Worm (Caenorhabditis elegans) whole organism, L4 larva: Measurements from ENCODE around the gene F36D4.5.

Source experiments
- F26F4.8 ChIP-seq: fragments of 200-800 bp; sonication (Bioruptor generic); conservative IDR thresholded peaks from 2 replicates; pipeline ENCODE4 v1.3.6; 2022; ENCODE audit warnings: missing genetic modification characterization, missing compliant biosample characterization
- aha-1 ChIP-seq: fragments of 150-350 bp; peaks from one replicate; lab custom pipeline; 2014; ENCODE audit warnings: missing biosample characterization, missing genetic modification characterization
- ceh-20 ChIP-seq: fragments of 200-800 bp; sonication (Bioruptor generic); IDR thresholded peaks from 2 replicates; pipeline ENCODE4 v1.3.6; 2022; ENCODE audit warnings: missing genetic modification reagents, missing genetic modification characterization, missing compliant biosample characterization
- ceh-82 ChIP-seq: sonication (generic microtip); optimal IDR thresholded peaks from 2 replicates; lab custom pipeline; 2017; ENCODE audit warnings: missing biosample characterization, missing genetic modification characterization
- ces-1 ChIP-seq: fragments of 150-350 bp; sonication (generic microtip); optimal IDR thresholded peaks from 4 replicates; lab custom pipeline; 2014; ENCODE audit warnings: missing biosample characterization, missing genetic modification reagents, missing genetic modification characterization
- cey-2 ChIP-seq: sonication (generic microtip); optimal IDR thresholded peaks from 3 replicates; lab custom pipeline; 2017; ENCODE audit warnings: missing genetic modification characterization, mild to moderate bottlenecking, missing compliant biosample characterization, antibody characterized with exemption, borderline replicate concordance; ENCODE audit not compliant: insufficient read depth
- daf-12 ChIP-seq: fragments of 150-350 bp; optimal IDR thresholded peaks from 2 replicates; lab custom pipeline; 2014; ENCODE audit warnings: missing biosample characterization, missing genetic modification reagents, missing genetic modification characterization
- daf-16 ChIP-seq, 3 experiments: sonication (generic microtip); optimal IDR thresholded peaks; 2 replicates each; lab custom pipeline; 2016 to 2017; ENCODE audit warnings: missing genetic modification characterization in 3 of 3, missing genetic modification reagents in 3 of 3, mild to moderate bottlenecking in 2 of 3, missing compliant biosample characterization in 2 of 3, missing biosample characterization in 1 of 3, moderate library complexity in 1 of 3
- dmd-6 ChIP-seq: fragments of 200-800 bp; sonication (Bioruptor generic); IDR thresholded peaks from 2 replicates; pipeline ENCODE4 v1.3.6; 2022; ENCODE audit warnings: missing genetic modification reagents, missing genetic modification characterization, missing compliant biosample characterization
- duxl-1 ChIP-seq: sonication (generic microtip); optimal IDR thresholded peaks from 2 replicates; lab custom pipeline; 2016; ENCODE audit warnings: mild to moderate bottlenecking, missing genetic modification characterization, moderate library complexity, missing compliant biosample characterization; ENCODE audit not compliant: poor library complexity
- dve-1 ChIP-seq: sonication (generic microtip); optimal IDR thresholded peaks from 2 replicates; lab custom pipeline; 2017; ENCODE audit warnings: antibody characterized with exemption, mild to moderate bottlenecking, missing genetic modification characterization, missing compliant biosample characterization; ENCODE audit not compliant: insufficient read depth
- egl-27 ChIP-seq: sonication (generic microtip); optimal IDR thresholded peaks from 3 replicates; lab custom pipeline; 2017; ENCODE audit warnings: missing biosample characterization, missing genetic modification reagents, missing genetic modification characterization
- hlh-11 ChIP-seq: fragments of 200-800 bp; sonication (Bioruptor generic); optimal IDR thresholded peaks from 2 replicates; lab custom pipeline; 2018; ENCODE audit warnings: mild to moderate bottlenecking, missing genetic modification characterization, missing compliant biosample characterization
- hlh-30 ChIP-seq: sonication (generic microtip); optimal IDR thresholded peaks from 2 replicates; lab custom pipeline; 2017; ENCODE audit warnings: antibody characterized with exemption, mild to moderate bottlenecking, missing genetic modification characterization, missing compliant biosample characterization; ENCODE audit not compliant: insufficient read depth
- hmg-1.1 ChIP-seq: fragments of 200-800 bp; sonication (Bioruptor generic); IDR thresholded peaks from 2 replicates; pipeline ENCODE4 v1.3.6; 2022; ENCODE audit warnings: missing genetic modification reagents, missing genetic modification characterization, missing compliant biosample characterization
- lin-15B ChIP-seq: fragments of 150-350 bp; sonication (generic microtip); optimal IDR thresholded peaks from 3 replicates; lab custom pipeline; 2014; ENCODE audit warnings: missing biosample characterization, missing genetic modification characterization
- mdl-1 ChIP-seq, 2 experiments: fragments of 150-350 bp in 1 of 2; sonication (generic microtip) in 1 of 2; optimal IDR thresholded peaks; 2 replicates each; lab custom pipeline; 2014 to 2017; ENCODE audit warnings: missing biosample characterization in 2 of 2, missing genetic modification characterization in 2 of 2
- mep-1 ChIP-seq: fragments of 150-350 bp; sonication (generic microtip); optimal IDR thresholded peaks from 3 replicates; lab custom pipeline; 2014; ENCODE audit warnings: missing biosample characterization, missing genetic modification characterization
- mes-2 ChIP-seq: sonication (generic microtip); optimal IDR thresholded peaks from 2 replicates; lab custom pipeline; 2016; ENCODE audit warnings: missing genotype, mild to moderate bottlenecking, missing genetic modification characterization, missing compliant biosample characterization; ENCODE audit not compliant: poor library complexity, severe bottlenecking
- mxl-3 ChIP-seq: fragments of 200-800 bp; sonication (Bioruptor generic); optimal IDR thresholded peaks from 2 replicates; lab custom pipeline; 2018; ENCODE audit warnings: mild to moderate bottlenecking, missing genetic modification characterization, missing compliant biosample characterization
- nhr-10 ChIP-seq: fragments of 150-350 bp; optimal IDR thresholded peaks from 2 replicates; lab custom pipeline; 2014; ENCODE audit warnings: missing biosample characterization, missing genetic modification characterization
- nhr-102 ChIP-seq: sonication (generic microtip); optimal IDR thresholded peaks from 2 replicates; lab custom pipeline; 2016; ENCODE audit warnings: mild to moderate bottlenecking, missing genetic modification characterization, moderate library complexity, missing compliant biosample characterization
- nhr-28 ChIP-seq: fragments of 150-350 bp; optimal IDR thresholded peaks from 2 replicates; lab custom pipeline; 2014; ENCODE audit warnings: missing biosample characterization, missing genetic modification characterization
- nhr-77 ChIP-seq: fragments of 150-350 bp; optimal IDR thresholded peaks from 2 replicates; lab custom pipeline; 2014; ENCODE audit warnings: missing biosample characterization, missing genetic modification characterization
- pha-4 ChIP-seq, 2 experiments: fragments of 150-350 bp in 1 of 2; fragments of 200-800 bp in 1 of 2; sonication (Bioruptor generic) in 1 of 2; IDR thresholded peaks in 1 of 2; optimal IDR thresholded peaks in 1 of 2; 2 replicates each; pipeline versions ENCODE4 v1.3.6 to Lab custom; 2014 to 2022; ENCODE audit warnings: missing genetic modification characterization in 2 of 2, missing genetic modification reagents in 2 of 2, missing biosample characterization in 1 of 2, missing compliant biosample characterization in 1 of 2
- php-3 ChIP-seq: fragments of 200-800 bp; sonication (Bioruptor generic); IDR thresholded peaks from 2 replicates; pipeline ENCODE4 v1.3.6; 2022; ENCODE audit warnings: missing genetic modification reagents, missing genetic modification characterization, missing compliant biosample characterization
- pqm-1 ChIP-seq: sonication (generic microtip); optimal IDR thresholded peaks from 2 replicates; lab custom pipeline; 2017; ENCODE audit warnings: missing biosample characterization, missing genetic modification characterization
- skn-1 ChIP-seq: fragments of 150-350 bp; optimal IDR thresholded peaks from 2 replicates; lab custom pipeline; 2014; ENCODE audit warnings: missing biosample characterization, missing genetic modification characterization
- snpc-1.2 ChIP-seq: fragments of 200-800 bp; sonication (Bioruptor generic); IDR thresholded peaks from 2 replicates; pipeline ENCODE4 v1.3.6; 2022; ENCODE audit warnings: missing genetic modification reagents, missing genetic modification characterization, missing compliant biosample characterization
- spr-1 ChIP-seq: sonication (generic microtip); optimal IDR thresholded peaks from 2 replicates; lab custom pipeline; 2016; ENCODE audit warnings: mild to moderate bottlenecking, missing genetic modification characterization, missing compliant biosample characterization
- tra-1 ChIP-seq: fragments of 200-800 bp; sonication (Bioruptor generic); IDR thresholded peaks from 2 replicates; pipeline ENCODE4 v1.3.6; 2022; ENCODE audit warnings: missing genetic modification reagents, missing genetic modification characterization, missing compliant biosample characterization
- unc-62 ChIP-seq, 3 experiments: fragments of 150-350 bp in 1 of 3; sonication (generic microtip); optimal IDR thresholded peaks in 2 of 3; peaks in 1 of 3; 1 replicate in 1 of 3; 2 replicates in 2 of 3; lab custom pipeline; 2014 to 2017; ENCODE audit warnings: missing biosample characterization in 3 of 3, missing genetic modification characterization in 3 of 3, missing genetic modification reagents in 3 of 3, missing genotype in 1 of 3
- vab-7 ChIP-seq: fragments of 200-800 bp; sonication (Bioruptor generic); IDR thresholded peaks from 2 replicates; pipeline ENCODE4 v1.3.6; 2022; ENCODE audit warnings: missing genetic modification reagents, missing genetic modification characterization, missing compliant biosample characterization

Gene F36D4.5

DNA sequence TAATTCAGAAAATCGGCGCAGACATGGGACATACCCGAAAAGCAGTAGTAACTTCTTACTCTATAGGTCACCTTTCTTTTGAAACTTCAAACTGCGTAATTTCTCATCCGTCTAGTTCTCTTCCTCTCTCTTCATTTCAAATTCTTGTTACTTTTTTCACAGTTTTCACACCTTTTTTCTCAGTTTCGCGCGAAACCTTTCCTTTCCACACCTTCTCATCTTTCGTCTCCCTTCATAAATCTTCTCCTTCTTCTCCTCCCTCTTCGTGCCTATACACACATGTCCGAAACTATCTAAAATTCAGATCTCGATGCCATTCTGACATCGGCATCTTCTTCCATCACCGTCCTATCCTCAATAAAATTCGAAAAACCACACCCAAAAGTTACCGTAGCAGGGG, 18.1 kb upstream of the F36D4.5 start, which contains the start of gene wdr-62 (continued):
- no peak for TF ChIP-seq ceh-20 (GFP tag; lab: Robert Waterston, UW)

DNA sequence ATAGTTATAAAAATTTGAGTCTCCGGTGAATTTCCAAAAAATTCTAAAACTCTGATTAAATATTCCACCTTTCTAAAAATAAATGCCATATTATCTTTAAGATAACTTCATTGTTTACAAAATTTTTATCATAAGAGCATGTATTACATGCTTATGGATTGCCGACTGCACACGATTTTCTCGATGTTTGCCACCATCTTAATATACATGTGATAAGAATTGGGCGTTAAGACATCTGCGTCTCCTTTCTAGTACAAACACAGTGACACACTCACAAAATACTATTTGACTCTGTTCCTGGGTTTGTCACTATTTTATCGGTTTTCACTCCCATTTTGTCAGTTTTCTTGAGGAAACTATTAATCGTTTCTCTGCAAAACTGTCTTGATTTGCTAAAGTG, 17.5 kb upstream of the F36D4.5 start:
- TF ChIP-seq egl-27 = no peak
- TF ChIP-seq skn-1 (tag; lab: Kevin White, UChicago) = no peak
- TF ChIP-seq F26F4.8 = no peak
- TF ChIP-seq pqm-1 (tag; lab: Kevin White, UChicago) = peak; percentile 82
- TF ChIP-seq spr-1 (tag; lab: Kevin White, UChicago) = no peak
- peak; percentile 69 for TF ChIP-seq dmd-6 (GFP tag; lab: Robert Waterston, UW)
- peak; percentile 50 for TF ChIP-seq nhr-10
- TF ChIP-seq nhr-102 (tag; lab: Kevin White, UChicago) = peak; percentile 21
- peak; percentile 33 for TF ChIP-seq mep-1 (tag; lab: Kevin White, UChicago)
- 0 out of 2 replicates have a peak, but pooled peaks have one; percentile 34 for TF ChIP-seq tra-1 (GFP tag; lab: Robert Waterston, UW)
- peak; percentile 77 for TF ChIP-seq hlh-11
- peak; percentile 34 for TF ChIP-seq nhr-77 (tag; lab: Kevin White, UChicago)
- no peak for TF ChIP-seq snpc-1.2 (GFP tag; lab: Robert Waterston, UW)
- TF ChIP-seq php-3 (GFP tag; lab: Robert Waterston, UW) = 0 out of 2 replicates have a peak, but pooled peaks have one; percentile 30
- TF ChIP-seq daf-16 (GFP tag; optimal IDR thresholded peaks at IDR 0.05; lab: Kevin White, UChicago) = peak in 1 of 2 experiments; percentile 1
- TF ChIP-seq daf-16 (tag; optimal IDR thresholded peaks at IDR 0.05; lab: Kevin White, UChicago) = peak; percentile 91
- TF ChIP-seq mxl-3 (GFP tag; lab: Kevin White, UChicago) = peak; percentile 54
- TF ChIP-seq mes-2 (tag; lab: Kevin White, UChicago) = peak; percentile 25
- TF ChIP-seq lin-15B (tag; lab: Kevin White, UChicago) = no peak
- TF ChIP-seq ces-1 = no peak
- TF ChIP-seq nhr-28 (tag; lab: Kevin White, UChicago) = peak; percentile 87
- peak; percentile 72 for TF ChIP-seq hlh-30
- peak in 1 of 2 experiments; percentile 24 for TF ChIP-seq mdl-1 (tag; optimal IDR thresholded peaks at IDR 0.05; lab: Kevin White, UChicago)
- TF ChIP-seq dve-1 (tag; lab: Kevin White, UChicago) = peak; percentile 84
- TF ChIP-seq ceh-82 = no peak

ce11 chrV:9442471-9442870, 16.9 kb upstream of the F36D4.5 start:
- 0 out of 2 replicates have a peak, but pooled peaks have one; percentile 10 for TF ChIP-seq hmg-1.1 (GFP tag; lab: Robert Waterston, UW)
- TF ChIP-seq unc-62 (GFP tag; optimal IDR thresholded peaks at IDR 0.05 in 1 of 2; lab: Kevin White, UChicago) = peak in 1 of 2 experiments; percentile 59
- no peak for TF ChIP-seq unc-62 (tag; optimal IDR thresholded peaks at IDR 0.05; lab: Kevin White, UChicago)
- 0 out of 2 replicates have a peak, but pooled peaks have one; percentile 16 for TF ChIP-seq pha-4 (GFP tag; IDR thresholded peaks at IDR 0.05; lab: Robert Waterston, UW)
- no peak for TF ChIP-seq pha-4 (tag; optimal IDR thresholded peaks at IDR 0.05; lab: Kevin White, UChicago)
- peak; percentile 23 for TF ChIP-seq hlh-30
- peak; percentile 6 for TF ChIP-seq mes-2 (tag; lab: Kevin White, UChicago)
- TF ChIP-seq dve-1 (tag; lab: Kevin White, UChicago) = peak; percentile 60
- TF ChIP-seq daf-12 = no peak
- no peak for TF ChIP-seq duxl-1

DNA sequence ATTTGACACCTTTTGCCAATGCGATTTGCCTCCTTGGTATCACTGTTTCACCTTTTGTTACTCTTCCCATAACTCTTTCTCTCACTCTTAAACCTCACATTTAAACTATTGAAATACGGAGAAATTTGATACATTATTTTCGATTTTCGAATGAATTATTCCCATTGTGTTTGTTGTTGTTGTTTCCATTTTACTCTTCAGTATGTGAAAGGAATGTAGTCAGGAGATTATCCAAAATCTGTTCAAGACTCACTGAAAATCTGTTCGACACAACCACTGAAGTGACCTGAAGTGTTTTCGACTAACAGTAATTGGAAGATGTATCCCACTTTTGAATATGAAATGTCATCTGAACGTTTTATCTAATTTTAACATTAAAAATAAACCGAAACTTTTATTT, 15.4 kb upstream of the F36D4.5 start:
- TF ChIP-seq cey-2 (tag; lab: Kevin White, UChicago) (no peak), vab-7 (GFP tag; lab: Robert Waterston, UW) (no peak), aha-1 (peak; percentile 94)
- TF ChIP-seq, all 104 proteins: peak for 1
